Worm (Caenorhabditis elegans) whole organism, L1 larva: ENCODE results near the gene bet-2.

ENCODE experiments used
- aha-1 ChIP-seq: fragments of 150-350 bp; optimal IDR thresholded peaks from 2 replicates; lab custom pipeline; 2014; ENCODE audit warnings: missing biosample characterization, missing genetic modification characterization
- blmp-1 ChIP-seq: fragments of 150-350 bp; optimal IDR thresholded peaks from 2 replicates; lab custom pipeline; 2014; ENCODE audit warnings: missing biosample characterization, missing genetic modification characterization
- lin-13 ChIP-seq: fragments of 150-350 bp; optimal IDR thresholded peaks from 2 replicates; lab custom pipeline; 2014; ENCODE audit warnings: missing biosample characterization, missing genetic modification reagents, missing genetic modification characterization
- lin-39 ChIP-seq: fragments of 150-350 bp; optimal IDR thresholded peaks from 2 replicates; lab custom pipeline; 2014; ENCODE audit warnings: missing biosample characterization, missing genetic modification reagents, missing genetic modification characterization
- mep-1 ChIP-seq: fragments of 150-350 bp; optimal IDR thresholded peaks from 2 replicates; lab custom pipeline; 2014; ENCODE audit warnings: missing biosample characterization, missing genetic modification characterization
- nhr-71 ChIP-seq: sonication (generic microtip); optimal IDR thresholded peaks from 2 replicates; lab custom pipeline; 2016; ENCODE audit warnings: mild to moderate bottlenecking, missing genetic modification characterization, moderate library complexity, missing compliant biosample characterization
- nhr-76 ChIP-seq: sonication (generic microtip); optimal IDR thresholded peaks from 2 replicates; lab custom pipeline; 2017; ENCODE audit warnings: missing biosample characterization, missing genetic modification characterization
- nhr-84 ChIP-seq: sonication (generic microtip); optimal IDR thresholded peaks from 2 replicates; lab custom pipeline; 2017; ENCODE audit warnings: missing biosample characterization, missing genetic modification characterization
- pag-3 ChIP-seq: sonication (generic microtip); optimal IDR thresholded peaks from 2 replicates; lab custom pipeline; 2017; ENCODE audit warnings: missing genetic modification characterization, mild to moderate bottlenecking, missing compliant biosample characterization, antibody characterized with exemption, borderline replicate concordance; ENCODE audit not compliant: insufficient read depth
- pqm-1 ChIP-seq: sonication (generic microtip); optimal IDR thresholded peaks from 3 replicates; lab custom pipeline; 2017; ENCODE audit warnings: missing biosample characterization, missing genetic modification characterization
- tlp-1 ChIP-seq: fragments of 150-350 bp; optimal IDR thresholded peaks from 2 replicates; lab custom pipeline; 2014; ENCODE audit warnings: missing biosample characterization, missing genetic modification characterization
- ztf-11 ChIP-seq, 2 experiments: sonication (generic microtip); optimal IDR thresholded peaks; 2 replicates each; lab custom pipeline; 2016 to 2017; ENCODE audit warnings: missing genetic modification characterization in 2 of 2, missing biosample characterization in 1 of 2, missing compliant biosample characterization in 1 of 2

DNA sequence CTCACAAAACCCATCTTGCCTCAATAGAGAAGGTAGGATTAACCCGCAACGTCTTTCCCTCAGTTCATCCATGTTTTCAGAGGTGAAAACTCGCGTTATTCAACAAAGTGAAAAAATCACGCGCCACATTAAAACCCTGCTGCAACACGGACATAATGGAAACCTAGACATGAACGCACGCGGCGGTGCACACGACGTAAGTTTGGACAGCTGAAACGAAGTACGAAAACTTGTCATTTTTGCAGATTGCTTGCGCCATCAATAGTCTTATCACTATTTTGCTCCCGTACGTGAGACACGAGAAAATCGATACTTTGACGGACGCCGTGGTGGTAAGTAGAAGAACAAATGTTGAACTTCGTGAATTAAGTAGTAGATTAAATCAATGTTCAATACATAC, 41.7 kb upstream of the bet-2 start:
- TF ChIP-seq aha-1 (tag; lab: Kevin White, UChicago) = no peak
- no peak for TF ChIP-seq pqm-1 (tag; lab: Kevin White, UChicago)
- no peak for TF ChIP-seq lin-39 (tag; lab: Kevin White, UChicago)
- TF ChIP-seq tlp-1 = no peak
- TF ChIP-seq nhr-84 = no peak
- TF ChIP-seq blmp-1 = no peak
- no peak for TF ChIP-seq pag-3 (tag; lab: Kevin White, UChicago)
- TF ChIP-seq nhr-71 (tag; lab: Kevin White, UChicago) = no peak
- TF ChIP-seq ztf-11 (tag; optimal IDR thresholded peaks at IDR 0.05; lab: Kevin White, UChicago) = no peak
- TF ChIP-seq lin-13 (GFP tag; lab: Kevin White, UChicago) = no peak
- TF ChIP-seq nhr-76 = no peak
- no peak for TF ChIP-seq mep-1 (tag; lab: Kevin White, UChicago)
